Worm (Caenorhabditis elegans): ENCODE results near the gene ergi-2.

ce11 chrX:14991280-14991679 is 15.8 kb downstream of the ergi-2 start, which contains the start of gene iglr-1:
- TF ChIP-seq nhr-90 (tag; optimal IDR thresholded peaks at IDR 0.05; ENCODE audit: poor library complexity) (no peak), lin-13 (GFP tag; optimal IDR thresholded peaks at IDR 0.05) (no peak), jun-1 (tag; optimal IDR thresholded peaks at IDR 0.05) (no peak), rnt-1 (tag; optimal IDR thresholded peaks at IDR 0.05) (no peak), nhr-84 (tag; optimal IDR thresholded peaks at IDR 0.05) (no peak), fkh-10 (GFP tag; optimal IDR thresholded peaks at IDR 0.05) (no peak), unc-130 (tag; optimal IDR thresholded peaks at IDR 0.05) (no peak), aha-1 (tag; optimal IDR thresholded peaks at IDR 0.05) (no peak), ceh-82 (tag; optimal IDR thresholded peaks at IDR 0.05) (no peak), ces-1 (GFP tag; optimal IDR thresholded peaks at IDR 0.05) (no peak), fkh-8 (tag; optimal IDR thresholded peaks at IDR 0.05) (no peak), zip-4 (GFP tag; optimal IDR thresholded peaks at IDR 0.05) (no peak)
